Worm (Caenorhabditis elegans) whole organism, L4/young adult: Measurements from ENCODE around the gene ZK105.3.

Source experiments
- W03F9.2 ChIP-seq: fragments of 150-350 bp; optimal IDR thresholded peaks from 2 replicates; lab custom pipeline; 2014; ENCODE audit warnings: missing biosample characterization, missing genetic modification characterization
- dao-5 ChIP-seq: sonication (generic microtip); optimal IDR thresholded peaks from 2 replicates; lab custom pipeline; 2016; ENCODE audit warnings: missing genotype, missing genetic modification characterization, moderate library complexity, missing compliant biosample characterization
- him-1 ChIP-seq: sonication (generic microtip); optimal IDR thresholded peaks from 2 replicates; lab custom pipeline; 2016; ENCODE audit warnings: missing genotype, missing genetic modification reagents, missing genetic modification characterization, missing compliant biosample characterization

The ZK105.3 gene

DNA sequence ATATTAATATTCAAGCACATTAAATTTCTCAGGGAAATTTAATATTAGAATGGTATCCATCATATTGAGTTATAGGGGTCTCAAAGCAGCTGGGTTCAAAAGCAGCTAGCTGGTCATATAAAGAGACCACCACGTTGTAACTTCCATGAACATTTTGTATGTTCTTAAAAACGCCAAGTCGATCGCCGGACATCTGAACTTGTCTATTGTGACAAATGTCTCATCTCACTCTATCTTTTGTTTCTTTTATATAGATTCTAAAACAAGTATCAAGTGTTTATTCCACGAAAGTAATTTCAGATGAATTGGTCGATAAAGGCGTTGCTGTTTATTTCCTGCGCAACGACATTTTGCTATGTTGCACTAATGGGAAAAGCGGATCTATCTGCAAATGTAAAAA lies at the start of gene ZK105.3:
Gene ZK105.3, plus strand, starts transcription at position 301 of the 400 bp plus-strand sequence.
- no peak for TF ChIP-seq W03F9.2 (tag; lab: Kevin White, UChicago)

ce11 chrV:7647147-7647546 lies 49.8 kb upstream of the ZK105.3 start:
- no peak for TF ChIP-seq W03F9.2 (tag; lab: Kevin White, UChicago)
- TF ChIP-seq him-1, result no peak
- no peak for TF ChIP-seq dao-5 (tag; lab: Kevin White, UChicago)

ce11 chrV:7649963-7650362 lies 47.0 kb upstream of the ZK105.3 start:
- TF ChIP-seq him-1, result no peak
- no peak for TF ChIP-seq W03F9.2 (tag; lab: Kevin White, UChicago)
- no peak for TF ChIP-seq dao-5 (tag; lab: Kevin White, UChicago)

DNA sequence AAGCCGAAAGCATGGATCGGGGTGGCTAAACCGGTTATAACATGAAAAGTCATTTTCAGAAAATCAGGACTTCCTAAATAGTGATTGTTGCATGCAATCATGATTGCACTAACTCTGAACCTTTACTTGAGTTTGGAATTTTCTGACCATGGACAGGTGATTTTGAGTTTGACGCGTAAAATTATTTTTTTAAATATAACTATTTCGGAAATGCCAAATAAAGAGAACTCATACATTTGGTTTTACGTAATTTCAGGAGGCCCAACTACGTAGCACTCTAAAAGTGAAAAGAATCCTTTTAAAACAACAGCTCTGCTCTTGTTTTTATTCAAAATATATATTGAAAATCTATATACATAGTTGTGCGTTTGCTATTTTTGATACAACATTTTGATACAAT lies 45.2 kb upstream of the ZK105.3 start, which contains the start of gene srh-234:
Gene srh-234, minus strand, starts transcription at position 101 of the 400 bp plus-strand sequence.
- TF ChIP-seq him-1 (no peak), dao-5 (tag; lab: Kevin White, UChicago) (no peak), W03F9.2 (tag; lab: Kevin White, UChicago) (no peak)

DNA sequence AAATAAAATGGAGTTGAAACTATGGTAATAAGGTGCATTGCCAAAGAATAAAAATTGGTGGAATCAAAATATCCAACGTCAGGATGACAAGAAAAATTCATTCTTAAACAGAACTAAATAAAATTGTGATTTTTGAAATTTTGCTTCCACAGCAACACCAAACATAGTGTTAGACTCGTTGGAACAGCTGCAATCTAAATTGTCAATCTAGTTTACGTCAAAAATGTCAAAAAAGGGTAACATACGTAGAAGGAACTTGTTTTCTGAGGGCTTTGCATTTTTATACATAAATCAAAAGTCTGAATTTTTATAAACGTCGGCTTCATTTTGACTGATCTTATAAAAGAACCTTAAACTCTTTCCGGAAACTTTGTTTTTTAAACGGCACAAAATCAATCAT lies 43.4 kb upstream of the ZK105.3 start, which contains the start of gene srh-200:
Gene srh-200, minus strand, starts transcription at position 101 of the 400 bp plus-strand sequence.
- TF ChIP-seq W03F9.2 (tag; lab: Kevin White, UChicago), result no peak
- TF ChIP-seq dao-5 (tag; lab: Kevin White, UChicago), result no peak
- TF ChIP-seq him-1, result no peak

DNA sequence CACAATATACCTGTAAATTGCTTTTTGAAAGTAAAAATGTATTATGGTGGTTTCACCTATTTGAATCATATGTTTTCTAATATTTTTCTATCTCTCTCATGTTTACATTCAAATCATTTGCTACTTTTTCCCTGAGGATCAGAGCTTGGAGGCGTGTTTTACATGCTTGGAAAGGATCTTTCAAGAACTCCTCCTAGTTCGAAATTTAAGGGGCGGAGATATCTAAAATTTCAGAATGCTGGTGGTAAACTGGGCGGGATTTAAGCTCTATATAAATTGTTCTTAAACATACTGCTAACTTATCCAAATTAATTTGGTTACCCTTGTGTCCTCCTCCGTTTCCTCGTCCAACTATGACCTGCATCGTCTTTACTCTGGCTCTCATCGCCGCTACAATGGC lies 29.0 kb upstream of the ZK105.3 start, which contains the start of gene C12D5.5:
Gene C12D5.5, plus strand, starts transcription at position 301 of the 400 bp plus-strand sequence.
- TF ChIP-seq dao-5 (tag; lab: Kevin White, UChicago) (no peak), W03F9.2 (tag; lab: Kevin White, UChicago) (no peak), him-1 (no peak)

- TF ChIP-seq dao-5 (tag; lab: Kevin White, UChicago) (no peak), W03F9.2 (tag; lab: Kevin White, UChicago) (no peak), him-1 (no peak)
Observed at ce11 chrV:7672258-7672657, 24.7 kb upstream of the ZK105.3 start, which contains the start of gene C12D5.4. Gene C12D5.4 (plus strand): TSS chrV:7672558.

DNA sequence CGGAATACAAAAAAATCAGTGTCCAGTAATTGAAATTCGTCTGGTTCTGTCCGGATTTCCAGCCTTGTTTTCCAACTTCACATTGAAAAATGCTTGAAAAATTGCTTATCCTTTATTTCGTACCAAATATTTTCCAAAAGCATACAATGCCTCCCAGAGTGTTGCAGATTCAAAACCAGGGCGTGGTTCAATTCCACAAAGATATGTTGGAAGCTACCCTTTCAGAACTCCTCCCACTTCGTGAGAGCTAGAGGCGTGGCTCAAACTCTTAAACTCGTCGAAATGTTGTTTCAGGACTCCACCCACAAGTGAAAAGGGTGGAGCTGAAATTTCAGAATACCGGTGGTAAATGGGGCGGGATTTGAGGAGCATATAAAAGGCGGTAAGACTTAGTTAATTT lies 21.0 kb upstream of the ZK105.3 start, which contains the start of gene C12D5.3:
Gene C12D5.3, plus strand, starts transcription at position 301 of the 400 bp plus-strand sequence.
- TF ChIP-seq him-1, result no peak

ce11 chrV:7681388-7681787 lies 15.6 kb upstream of the ZK105.3 start, which contains the start of gene cyp-33A1:
Gene cyp-33A1 (minus strand): TSS chrV:7681459.
- TF ChIP-seq dao-5 (tag; lab: Kevin White, UChicago) (no peak), W03F9.2 (tag; lab: Kevin White, UChicago) (no peak), him-1 (no peak)

ce11 chrV:7683907-7684655 lies 12.9 kb upstream of the ZK105.3 start, which contains the start of gene sre-11:
Gene sre-11 (minus strand): TSS chrV:7683957.
- TF ChIP-seq dao-5 (tag; lab: Kevin White, UChicago) (no peak), him-1 (no peak), W03F9.2 (tag; lab: Kevin White, UChicago) (no peak)

DNA sequence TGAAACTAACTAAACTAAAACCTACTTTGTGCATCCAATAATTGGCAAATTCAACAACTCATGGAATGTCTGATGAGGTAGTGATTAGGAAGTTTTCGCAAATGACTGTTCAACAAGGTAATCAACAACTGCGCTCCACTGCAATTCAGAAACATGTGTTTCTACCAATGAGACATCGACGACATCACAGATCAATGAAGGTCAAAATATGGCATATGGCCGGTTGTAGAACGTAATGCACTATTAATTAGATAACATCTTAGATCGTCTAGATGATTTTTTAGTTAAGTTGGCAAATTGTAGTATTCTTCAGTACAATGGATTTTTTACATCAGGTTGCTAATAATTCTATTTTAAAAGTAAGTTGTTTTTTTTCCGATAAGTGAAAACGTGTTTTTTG lies 10.8 kb upstream of the ZK105.3 start, which contains the start of the genes nhr-94 and nhr-152:
Gene nhr-94, minus strand, starts transcription at position 147 of the 400 bp plus-strand sequence.
Gene nhr-152, plus strand, starts transcription at position 162 of the 400 bp plus-strand sequence.
- TF ChIP-seq dao-5 (tag; lab: Kevin White, UChicago) (no peak), W03F9.2 (tag; lab: Kevin White, UChicago) (no peak), him-1 (no peak)

- TF ChIP-seq dao-5 (tag; lab: Kevin White, UChicago) (no peak), him-1 (no peak), W03F9.2 (tag; lab: Kevin White, UChicago) (no peak)
Observed at ce11 chrV:7689888-7690287, 7.1 kb upstream of the ZK105.3 start, which contains the start of gene C12D5.9. Gene C12D5.9 (minus strand): TSS chrV:7689988.

ce11 chrV:7690637-7691036 lies 6.3 kb upstream of the ZK105.3 start:
- TF ChIP-seq dao-5 (tag; lab: Kevin White, UChicago) (no peak), W03F9.2 (tag; lab: Kevin White, UChicago) (no peak), him-1 (no peak)

DNA sequence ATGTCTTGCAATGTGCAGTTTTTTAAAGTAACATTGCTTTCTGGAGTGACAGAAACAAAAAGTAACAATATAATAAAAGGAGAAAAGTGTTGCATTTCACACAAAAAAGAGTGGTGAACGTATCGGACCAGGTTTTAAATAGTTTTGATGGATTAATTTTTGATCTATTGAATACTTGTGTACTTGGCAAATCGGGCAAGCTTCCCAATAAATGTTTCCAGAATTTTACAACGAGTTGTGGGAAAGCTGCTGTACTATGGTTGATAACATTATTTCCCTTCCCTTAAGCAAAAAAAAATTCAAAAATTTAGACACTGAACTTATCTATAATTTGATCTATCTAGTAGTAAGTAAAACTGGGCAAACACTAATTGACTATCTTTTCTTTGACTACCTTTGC lies 3.5 kb upstream of the ZK105.3 start, which contains the start of gene C12D5.10:
Gene C12D5.10, minus strand, starts transcription at position 101 of the 400 bp plus-strand sequence.
- TF ChIP-seq dao-5 (tag; lab: Kevin White, UChicago), result no peak
- no peak for TF ChIP-seq W03F9.2 (tag; lab: Kevin White, UChicago)
- no peak for TF ChIP-seq him-1
